Fruit fly (Drosophila melanogaster): ENCODE data around the gene disco-r.

dm6 chrX:16147638-16148233 is 1.0 kb downstream of the disco-r start:
- no peak for TF ChIP-seq insv (optimal IDR thresholded peaks at IDR 0.05)
- no peak for TF ChIP-seq psq (optimal IDR thresholded peaks at IDR 0.05)
- TF ChIP-seq Myc (optimal IDR thresholded peaks at IDR 0.05) = no peak
- no peak for TF ChIP-seq Sin3A (optimal IDR thresholded peaks at IDR 0.05)
- no peak for TF ChIP-seq h (optimal IDR thresholded peaks at IDR 0.05)
- no peak for TF ChIP-seq ttk (optimal IDR thresholded peaks at IDR 0.05)

All from Kc167 (cell line).